Fruit fly (Drosophila melanogaster): Measurements from ENCODE around the gene CG11537.
A peak's percentile ranks its signal among the peaks of the same experiment; 100 is the strongest.

The CG11537 gene

DNA sequence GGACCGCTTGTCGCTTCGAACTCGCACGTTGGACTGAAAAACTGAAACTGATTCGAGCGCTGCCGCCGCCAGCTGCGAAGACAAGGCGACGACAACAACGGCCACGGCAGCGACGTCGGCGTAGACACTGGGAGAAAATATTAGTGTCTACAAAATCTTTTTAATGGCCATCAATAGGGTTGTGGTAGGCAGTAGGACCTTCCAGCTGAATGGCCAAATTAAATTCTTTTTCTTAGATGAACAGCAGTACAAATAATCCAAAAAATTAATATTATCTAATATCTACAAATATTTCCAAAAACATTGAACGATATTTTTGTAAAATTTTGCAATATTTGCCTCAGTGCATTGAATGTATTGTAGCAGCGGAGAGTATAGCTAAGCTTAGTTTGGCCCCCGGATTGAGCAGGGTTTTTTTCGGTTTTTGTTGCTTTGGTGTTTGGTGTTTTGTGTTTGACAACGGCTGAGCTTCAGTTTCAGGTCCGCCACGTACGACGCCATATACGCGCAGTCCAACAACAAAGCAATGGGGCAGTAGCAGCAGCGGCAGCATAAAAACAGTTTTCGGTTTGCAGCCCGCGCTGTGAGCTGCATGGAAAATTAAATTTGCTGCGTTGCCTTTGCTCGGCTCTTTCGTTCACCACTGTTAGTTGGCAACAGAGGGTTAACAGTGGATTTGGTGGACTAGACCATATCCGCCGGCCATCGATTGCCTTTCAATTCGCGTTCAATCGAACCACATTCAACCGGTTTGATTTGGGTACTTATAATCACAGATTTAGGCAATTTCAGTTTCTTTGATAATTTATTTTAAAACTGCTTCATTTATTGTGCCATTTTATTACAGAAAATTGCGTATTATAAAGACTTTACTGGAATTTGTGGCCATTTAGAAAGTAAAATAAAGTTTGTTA lies 36.1 kb downstream of the CG11537 start, which contains the start of gene Cht7 (continued):
- TF ChIP-seq Ada2b (GFP tag; IDR thresholded peaks at IDR 0.05) (peak; percentile 79), ac (GFP tag; optimal IDR thresholded peaks at IDR 0.05) (no peak), gro (GFP tag; optimal IDR thresholded peaks at IDR 0.05) (peak; percentile 58), ab (GFP tag; optimal IDR thresholded peaks at IDR 0.05) (no peak), Gsc (GFP tag; IDR thresholded peaks at IDR 0.05) (peak; percentile 66), al (GFP tag; IDR thresholded peaks at IDR 0.05) (peak; percentile 76), luna (GFP tag; optimal IDR thresholded peaks at IDR 0.05) (no peak), Dip2 (GFP tag; IDR thresholded peaks at IDR 0.05) (no peak; the same call in 1 of the 2 replicates), trh (GFP tag; optimal IDR thresholded peaks at IDR 0.05) (peak; percentile 64), Oli (tag; optimal IDR thresholded peaks at IDR 0.05) (peak; percentile 91), mirr (GFP tag; optimal IDR thresholded peaks at IDR 0.05) (no peak), CG8388 (GFP tag; optimal IDR thresholded peaks at IDR 0.05) (peak; percentile 86), gem (tag; optimal IDR thresholded peaks at IDR 0.05) (peak; percentile 94), gcm2 (GFP tag; optimal IDR thresholded peaks at IDR 0.05) (peak; percentile 79), CG13624 (GFP tag; optimal IDR thresholded peaks at IDR 0.05) (peak; percentile 74), CG10654 (GFP tag; optimal IDR thresholded peaks at IDR 0.05) (peak; percentile 49), CG11398 (GFP tag; optimal IDR thresholded peaks at IDR 0.05) (peak; percentile 49), CG6654 (GFP tag; optimal IDR thresholded peaks at IDR 0.05) (peak; percentile 50), pros (GFP tag; optimal IDR thresholded peaks at IDR 0.05) (no peak), disco-r (GFP tag; optimal IDR thresholded peaks at IDR 0.05) (peak; percentile 27), CG5245 (GFP tag; optimal IDR thresholded peaks at IDR 0.05) (peak; percentile 65), Antp (GFP tag; optimal IDR thresholded peaks at IDR 0.05) (peak; percentile 52), wek (GFP tag; optimal IDR thresholded peaks at IDR 0.05) (peak; percentile 15), NfI (GFP tag; optimal IDR thresholded peaks at IDR 0.05) (peak; percentile 91), ttk (GFP tag; IDR thresholded peaks at IDR 0.05) (peak; percentile 85), CG11695 (GFP tag; IDR thresholded peaks at IDR 0.05) (peak; percentile 86), ara (GFP tag; IDR thresholded peaks at IDR 0.05) (peak; percentile 83), sima (GFP tag; optimal IDR thresholded peaks at IDR 0.05) (no peak), BEAF-32 (GFP tag; optimal IDR thresholded peaks at IDR 0.05) (no peak), toy (GFP tag; IDR thresholded peaks at IDR 0.05) (0 out of 2 replicates have a peak, but pooled peaks have one; percentile 19), Mrtf (GFP tag; IDR thresholded peaks at IDR 0.05) (peak; percentile 86), CTCF (GFP tag; optimal IDR thresholded peaks at IDR 0.05) (peak; percentile 18), dm (GFP tag; optimal IDR thresholded peaks at IDR 0.05) (peak; percentile 34), Optix (GFP tag; IDR thresholded peaks at IDR 0.05) (peak; percentile 84), schlank (tag; optimal IDR thresholded peaks at IDR 0.05) (peak; percentile 28), CG1529 (GFP tag; optimal IDR thresholded peaks at IDR 0.05) (peak; percentile 89), Usf (GFP tag; optimal IDR thresholded peaks at IDR 0.05) (peak; percentile 62), jing (GFP tag; optimal IDR thresholded peaks at IDR 0.05) (peak; percentile 81), dpn (GFP tag; optimal IDR thresholded peaks at IDR 0.05) (peak; percentile 70 to 86), Bgb (GFP tag; IDR thresholded peaks at IDR 0.05; ENCODE audit: partially characterized antibody) (no peak), pb (GFP tag; optimal IDR thresholded peaks at IDR 0.05) (no peak), tap (tag; optimal IDR thresholded peaks at IDR 0.05) (peak; percentile 55), CG10543 (GFP tag; optimal IDR thresholded peaks at IDR 0.05) (peak; percentile 90), tna (GFP tag; IDR thresholded peaks at IDR 0.05; ENCODE audit: partially characterized antibody) (no peak), Aef1 (GFP tag; IDR thresholded peaks at IDR 0.05) (peak; percentile 79), CG34224 (GFP tag; IDR thresholded peaks at IDR 0.05; ENCODE audit: partially characterized antibody) (no peak), Camta (GFP tag; optimal IDR thresholded peaks at IDR 0.05) (peak; percentile 43), Hr3 (GFP tag; optimal IDR thresholded peaks at IDR 0.05) (peak; percentile 80), lov (optimal IDR thresholded peaks at IDR 0.05) (no peak), lov (GFP tag; IDR thresholded peaks at IDR 0.05) (peak; percentile 56; the same call in 1 of the 3 replicates)

Data from whole organism, embryonic.